Fruit fly (Drosophila melanogaster): ENCODE measurements around the gene CG17896.

Gene CG17896

DNA sequence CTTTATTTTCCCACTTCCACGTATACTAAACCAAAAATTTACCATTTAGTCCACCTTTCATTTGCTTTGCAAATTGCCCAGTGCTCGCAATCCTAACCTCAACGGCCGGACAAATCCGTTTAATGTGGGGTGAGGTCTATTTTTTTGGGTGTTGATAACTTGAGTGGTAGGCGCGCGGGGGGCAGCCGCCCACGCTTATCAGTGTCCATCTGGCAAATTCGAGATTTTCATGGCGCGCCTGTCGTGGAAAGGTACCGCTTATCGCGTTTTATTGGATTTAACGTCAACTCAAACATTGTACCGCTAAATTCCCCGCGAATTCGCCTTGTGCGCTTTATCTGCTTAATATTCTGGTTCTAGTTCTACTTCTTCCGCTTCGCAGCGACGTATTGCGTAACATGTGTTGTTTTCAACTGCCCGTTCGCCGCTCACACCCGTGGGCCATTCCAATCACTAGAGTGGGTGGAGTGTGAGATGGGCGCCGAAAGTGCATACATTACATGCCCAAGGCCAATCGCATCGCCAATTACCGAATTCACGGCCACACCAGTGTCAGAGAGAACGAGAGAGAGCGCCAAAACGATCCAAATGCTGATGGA, 495 bp downstream of the CG17896 start (continued):
- TF ChIP-seq CG10267 (tag; optimal IDR thresholded peaks at IDR 0.05) (no peak), bigmax (GFP tag; optimal IDR thresholded peaks at IDR 0.05) (peak; percentile 89), Pdp1 (GFP tag; optimal IDR thresholded peaks at IDR 0.05) (peak in 1 of 2 experiments; percentile 99), sug (tag; optimal IDR thresholded peaks at IDR 0.05) (peak; percentile 96), NK7.1 (GFP tag; optimal IDR thresholded peaks at IDR 0.05) (no peak), inv (GFP tag; IDR thresholded peaks at IDR 0.05; ENCODE audit: partially characterized antibody) (no peak), D (optimal IDR thresholded peaks at IDR 0.05) (no peak), D (GFP tag; optimal IDR thresholded peaks at IDR 0.05) (no peak), CG1602 (GFP tag; optimal IDR thresholded peaks at IDR 0.05) (no peak), CG4282 (GFP tag; optimal IDR thresholded peaks at IDR 0.05) (no peak), Trl (optimal IDR thresholded peaks at IDR 0.05) (peak in 1 of 2 experiments; percentile 11), Trl (GFP tag; optimal IDR thresholded peaks at IDR 0.05) (no peak), CG3995 (GFP tag; optimal IDR thresholded peaks at IDR 0.05) (no peak), GATAe (GFP tag; conservative IDR thresholded peaks at IDR 0.05) (peak; percentile 67), CG42726 (GFP tag; IDR thresholded peaks at IDR 0.05; ENCODE audit: partially characterized antibody) (no peak), CG12071 (GFP tag; optimal IDR thresholded peaks at IDR 0.05) (no peak), odd (GFP tag; optimal IDR thresholded peaks at IDR 0.05) (no peak)

DNA sequence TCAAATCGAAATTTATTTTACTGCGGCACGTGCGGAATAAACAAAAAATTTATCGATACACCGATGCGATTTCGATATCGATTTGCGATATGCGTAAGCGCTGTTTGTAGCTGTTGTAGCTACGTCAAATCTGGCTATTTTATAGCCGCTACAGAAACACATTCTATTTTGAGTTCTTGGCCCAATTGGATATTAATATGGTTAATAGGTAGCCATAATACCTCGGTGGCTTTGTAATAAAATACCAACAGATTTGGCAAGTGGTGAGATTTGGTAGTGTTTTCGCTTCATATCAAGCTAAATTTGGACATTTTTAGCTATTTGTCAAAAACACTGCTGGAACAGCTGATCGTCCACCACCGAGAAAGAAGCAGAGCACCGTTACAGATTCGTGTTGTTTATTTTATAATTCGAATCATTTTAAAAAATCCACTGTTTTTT, 5.8 kb downstream of the CG17896 start, which contains the start of the genes CG18273 and CG3156:
Gene CG18273, minus strand, starts transcription at position 65 of the 441 bp plus-strand sequence.
Gene CG3156, plus strand, starts transcription at position 362 of the 441 bp plus-strand sequence.
- TF ChIP-seq sna (GFP tag; IDR thresholded peaks at IDR 0.05; ENCODE audit: partially characterized antibody) (0 out of 2 replicates have a peak, but pooled peaks have one; percentile 47), H15 (GFP tag; IDR thresholded peaks at IDR 0.05) (no peak), CG30020 (tag; optimal IDR thresholded peaks at IDR 0.05) (peak; percentile 75), al (GFP tag; IDR thresholded peaks at IDR 0.05) (no peak), Lhr (GFP tag; optimal IDR thresholded peaks at IDR 0.05) (no peak), CG8478 (optimal IDR thresholded peaks at IDR 0.05) (no peak), CG17829 (tag; optimal IDR thresholded peaks at IDR 0.05) (peak; percentile 57), CG3163 (GFP tag; optimal IDR thresholded peaks at IDR 0.05) (no peak), fd96Cb (tag; optimal IDR thresholded peaks at IDR 0.05) (no peak), CG11456 (GFP tag; IDR thresholded peaks at IDR 0.05) (no peak), CG2712 (tag; optimal IDR thresholded peaks at IDR 0.05) (peak; percentile 42), dmrt99B (tag; optimal IDR thresholded peaks at IDR 0.05) (no peak), CG42726 (GFP tag; IDR thresholded peaks at IDR 0.05; ENCODE audit: partially characterized antibody) (no peak), CG1647 (GFP tag; optimal IDR thresholded peaks at IDR 0.05) (no peak), CG6272 (GFP tag; IDR thresholded peaks at IDR 0.05) (no peak), CG17186 (GFP tag; optimal IDR thresholded peaks at IDR 0.05) (peak; percentile 82), CG6689 (GFP tag; IDR thresholded peaks at IDR 0.05) (0 out of 2 replicates have a peak, but pooled peaks have one; percentile 7), grau (tag; optimal IDR thresholded peaks at IDR 0.05) (no peak), CG17385 (GFP tag; optimal IDR thresholded peaks at IDR 0.05) (peak; percentile 94), sim (GFP tag; IDR thresholded peaks at IDR 0.05) (no peak), Stat92E (GFP tag; optimal IDR thresholded peaks at IDR 0.05) (peak in 1 of 3 experiments; percentile 11), CG9932 (GFP tag; IDR thresholded peaks at IDR 0.05) (peak; percentile 46), GATAe (GFP tag; conservative IDR thresholded peaks at IDR 0.05) (no peak), CG3065 (GFP tag; optimal IDR thresholded peaks at IDR 0.05) (no peak), fd102C (GFP tag; optimal IDR thresholded peaks at IDR 0.05) (no peak), CG18476 (GFP tag; optimal IDR thresholded peaks at IDR 0.05) (no peak), CG9215 (GFP tag; IDR thresholded peaks at IDR 0.05) (no peak), CG10543 (GFP tag; optimal IDR thresholded peaks at IDR 0.05) (no peak), gcm (GFP tag; optimal IDR thresholded peaks at IDR 0.05) (no peak), Taf1 (GFP tag; IDR thresholded peaks at IDR 0.05) (no peak), Spps (tag; optimal IDR thresholded peaks at IDR 0.05) (no peak), CG12391 (tag; optimal IDR thresholded peaks at IDR 0.05) (peak; percentile 35), CG8944 (GFP tag; optimal IDR thresholded peaks at IDR 0.05) (no peak), chif (GFP tag; optimal IDR thresholded peaks at IDR 0.05) (no peak), Mes4 (GFP tag; optimal IDR thresholded peaks at IDR 0.05) (no peak)

Measured in whole organism, embryonic.